Fruit fly (Drosophila melanogaster) whole organism, embryonic: ENCODE results near the gene defl.

Experiments
- Awh ChIP-seq: fragments of 200-800 bp; sonication (Bioruptor generic); IDR thresholded peaks from 2 replicates; pipeline ENCODE4, ENCODE4 v1.3.6; 2022; ENCODE audit warnings: missing biosample characterization, missing genetic modification characterization
- CG10431 ChIP-seq: fragments of 200-800 bp; sonication (Bioruptor generic); optimal IDR thresholded peaks from 3 replicates; lab custom pipeline; 2018; ENCODE audit warnings: missing biosample characterization, mild to moderate bottlenecking, missing genetic modification characterization
- CG10462 ChIP-seq: fragments of 200-800 bp; sonication (Bioruptor generic); optimal IDR thresholded peaks from 2 replicates; lab custom pipeline; 2016; ENCODE audit warnings: missing biosample characterization, missing genetic modification characterization
- CG11504 ChIP-seq: fragments of 200-800 bp; sonication (Bioruptor generic); optimal IDR thresholded peaks from 3 replicates; lab custom pipeline; 2019; ENCODE audit warnings: missing biosample characterization, mild to moderate bottlenecking, missing genetic modification characterization, moderate library complexity
- CG15269 ChIP-seq: fragments of 200-800 bp; sonication (Bioruptor generic); optimal IDR thresholded peaks from 2 replicates; lab custom pipeline; 2018; ENCODE audit warnings: missing biosample characterization, mild to moderate bottlenecking, missing genetic modification characterization, moderate library complexity
- CG15514 ChIP-seq: fragments of 200-800 bp; sonication (Bioruptor generic); optimal IDR thresholded peaks from 3 replicates; lab custom pipeline; 2017; ENCODE audit warnings: missing biosample characterization, missing genetic modification characterization, mild to moderate bottlenecking, moderate library complexity, missing genetic modification reagents
- CG17802 ChIP-seq: fragments of 200-800 bp; sonication (Bioruptor generic); optimal IDR thresholded peaks from 2 replicates; lab custom pipeline; 2018; ENCODE audit warnings: missing biosample characterization, mild to moderate bottlenecking, missing genetic modification characterization, moderate library complexity
- CG18262 ChIP-seq: fragments of 200-800 bp; optimal IDR thresholded peaks from 3 replicates; lab custom pipeline; 2019; ENCODE audit warnings: missing biosample characterization, mild to moderate bottlenecking, missing genetic modification characterization, moderate library complexity
- CG3726 ChIP-seq: fragments of 200-800 bp; sonication (Bioruptor generic); IDR thresholded peaks from 3 replicates; pipeline ENCODE4, ENCODE4 v1.3.6; 2022; ENCODE audit warnings: missing biosample characterization, missing genetic modification characterization
- CG4328 ChIP-seq: fragments of 200-800 bp; sonication (Bioruptor generic); optimal IDR thresholded peaks from 3 replicates; lab custom pipeline; 2017; ENCODE audit warnings: missing biosample characterization, missing genetic modification reagents, missing genetic modification characterization
- CG4707 ChIP-seq: fragments of 200-800 bp; sonication (Bioruptor generic); optimal IDR thresholded peaks from 2 replicates; lab custom pipeline; 2018; ENCODE audit warnings: missing biosample characterization, mild to moderate bottlenecking, missing genetic modification characterization, moderate library complexity
- CG5245 ChIP-seq: fragments of 200-800 bp; sonication (Bioruptor generic); optimal IDR thresholded peaks from 3 replicates; lab custom pipeline; 2016; ENCODE audit warnings: missing biosample characterization, missing genetic modification characterization
- CG6791 ChIP-seq: fragments of 200-800 bp; sonication (Bioruptor generic); IDR thresholded peaks from 3 replicates; pipeline ENCODE4 v1.3.6; 2022; ENCODE audit warnings: missing biosample characterization, missing genetic modification characterization; ENCODE audit not compliant: partially characterized antibody
- CG6813 ChIP-seq: fragments of 200-800 bp; sonication (Bioruptor generic); optimal IDR thresholded peaks from 2 replicates; lab custom pipeline; 2017; ENCODE audit warnings: missing biosample characterization, missing genetic modification characterization, mild to moderate bottlenecking, moderate library complexity, missing genetic modification reagents
- CG7839 ChIP-seq: fragments of 200-800 bp; sonication (Bioruptor generic); optimal IDR thresholded peaks from 3 replicates; lab custom pipeline; 2018; ENCODE audit warnings: missing biosample characterization, mild to moderate bottlenecking, missing genetic modification characterization, moderate library complexity
- CG7987 ChIP-seq: fragments of 200-800 bp; sonication (Bioruptor generic); optimal IDR thresholded peaks from 2 replicates; lab custom pipeline; 2018; ENCODE audit warnings: missing biosample characterization, mild to moderate bottlenecking, missing genetic modification characterization, moderate library complexity
- CG8281 ChIP-seq: fragments of 200-800 bp; sonication (Bioruptor generic); optimal IDR thresholded peaks from 2 replicates; lab custom pipeline; 2018; ENCODE audit warnings: missing biosample characterization, mild to moderate bottlenecking, missing genetic modification characterization, moderate library complexity
- CG8290 ChIP-seq, 3 experiments: fragments of 200-800 bp; sonication (Bioruptor generic); optimal IDR thresholded peaks; 2 replicates each; lab custom pipeline; 2016 to 2019; ENCODE audit warnings: missing biosample characterization in 3 of 3, missing genetic modification characterization in 3 of 3, mild to moderate bottlenecking in 2 of 3, moderate library complexity in 1 of 3
- CG9609 ChIP-seq: fragments of 200-800 bp; sonication (Bioruptor generic); optimal IDR thresholded peaks from 3 replicates; lab custom pipeline; 2016; ENCODE audit warnings: missing biosample characterization, missing genetic modification characterization
- Camta ChIP-seq: fragments of 200-800 bp; sonication (Bioruptor generic); optimal IDR thresholded peaks from 2 replicates; lab custom pipeline; 2016; ENCODE audit warnings: missing biosample characterization, missing genetic modification characterization
- Chrac-16 ChIP-seq: fragments of 200-800 bp; sonication (Bioruptor generic); optimal IDR thresholded peaks from 3 replicates; lab custom pipeline; 2016; ENCODE audit warnings: missing biosample characterization, missing genetic modification characterization
- D19A ChIP-seq: fragments of 200-800 bp; optimal IDR thresholded peaks from 3 replicates; lab custom pipeline; 2019; ENCODE audit warnings: missing biosample characterization, mild to moderate bottlenecking, missing genetic modification characterization, moderate library complexity
- Dip3 ChIP-seq: fragments of 200-800 bp; sonication (Bioruptor generic); optimal IDR thresholded peaks from 3 replicates; lab custom pipeline; 2016; ENCODE audit warnings: missing biosample characterization, missing genetic modification characterization
- Dp ChIP-seq: fragments of 200-800 bp; sonication (Bioruptor generic); optimal IDR thresholded peaks from 2 replicates; lab custom pipeline; 2018; ENCODE audit warnings: missing biosample characterization, mild to moderate bottlenecking, missing genetic modification characterization, moderate library complexity
- Drgx ChIP-seq: fragments of 200-800 bp; sonication (Bioruptor generic); IDR thresholded peaks from 2 replicates; pipeline ENCODE4 v1.3.6; 2022; ENCODE audit warnings: missing biosample characterization, missing genetic modification characterization
- HmgD ChIP-seq: fragments of 200-800 bp; sonication (Bioruptor generic); optimal IDR thresholded peaks from 3 replicates; lab custom pipeline; 2016; ENCODE audit warnings: missing biosample characterization, missing genetic modification characterization
- Hsf ChIP-seq: fragments of 200-800 bp; sonication (Bioruptor generic); optimal IDR thresholded peaks from 3 replicates; lab custom pipeline; 2016; ENCODE audit warnings: missing biosample characterization, missing genetic modification characterization
- Six4 ChIP-seq: fragments of 200-800 bp; sonication (Bioruptor generic); optimal IDR thresholded peaks from 2 replicates; lab custom pipeline; 2016; ENCODE audit warnings: missing biosample characterization, missing genetic modification characterization
- Taf1 ChIP-seq: fragments of 200-800 bp; sonication (Bioruptor generic); IDR thresholded peaks from 2 replicates; pipeline ENCODE4 v1.3.6; 2022; ENCODE audit warnings: missing biosample characterization, missing genetic modification characterization
- Tbp ChIP-seq: fragments of >200 bp; optimal IDR thresholded peaks from 2 replicates; lab custom pipeline; 2018; ENCODE audit warnings: missing biosample characterization, missing genetic modification characterization
- ash1 ChIP-seq: fragments of 200-800 bp; sonication (Bioruptor generic); optimal IDR thresholded peaks from 2 replicates; lab custom pipeline; 2018; ENCODE audit warnings: missing biosample characterization, mild to moderate bottlenecking, missing genetic modification characterization
- bcd ChIP-seq: fragments of 200-800 bp; sonication (Bioruptor generic); optimal IDR thresholded peaks from 2 replicates; lab custom pipeline; 2017; ENCODE audit warnings: missing biosample characterization, mild to moderate bottlenecking, missing genetic modification characterization
- cwo ChIP-seq: fragments of 200-800 bp; sonication (Bioruptor generic); optimal IDR thresholded peaks from 3 replicates; lab custom pipeline; 2017; ENCODE audit warnings: missing biosample characterization, missing genetic modification characterization, mild to moderate bottlenecking, moderate library complexity, missing genetic modification reagents
- fu2 ChIP-seq: fragments of 200-800 bp; sonication (Bioruptor generic); optimal IDR thresholded peaks from 2 replicates; lab custom pipeline; 2016; ENCODE audit warnings: missing biosample characterization, missing genetic modification characterization
- lbe ChIP-seq: fragments of 200-800 bp; sonication (Bioruptor generic); optimal IDR thresholded peaks from 2 replicates; lab custom pipeline; 2016; ENCODE audit warnings: missing biosample characterization, mild to moderate bottlenecking, missing genetic modification characterization
- maf-S ChIP-seq: fragments of 200-800 bp; sonication (Bioruptor generic); optimal IDR thresholded peaks from 2 replicates; lab custom pipeline; 2016; ENCODE audit warnings: missing biosample characterization, missing genetic modification characterization
- mam ChIP-seq: fragments of 200-800 bp; sonication (Bioruptor generic); optimal IDR thresholded peaks from 3 replicates; lab custom pipeline; 2016; ENCODE audit warnings: missing biosample characterization, missing genetic modification characterization
- mirr ChIP-seq: fragments of 200-800 bp; sonication (Bioruptor generic); optimal IDR thresholded peaks from 3 replicates; lab custom pipeline; 2018; ENCODE audit warnings: missing biosample characterization, mild to moderate bottlenecking, missing genetic modification characterization
- mld ChIP-seq: fragments of 200-800 bp; sonication (Bioruptor generic); IDR thresholded peaks from 3 replicates; pipeline ENCODE4 v1.3.6; 2022; ENCODE audit warnings: missing biosample characterization, missing genetic modification characterization; ENCODE audit not compliant: partially characterized antibody
- nom ChIP-seq: fragments of 200-800 bp; sonication (Bioruptor generic); optimal IDR thresholded peaks from 2 replicates; lab custom pipeline; 2017; ENCODE audit warnings: missing biosample characterization, missing genetic modification characterization, mild to moderate bottlenecking, moderate library complexity, missing genetic modification reagents
- odd ChIP-seq: fragments of 200-800 bp; sonication (Bioruptor generic); optimal IDR thresholded peaks from 2 replicates; lab custom pipeline; 2017; ENCODE audit warnings: missing biosample characterization, mild to moderate bottlenecking, missing genetic modification characterization
- otp ChIP-seq: fragments of 200-800 bp; sonication (Bioruptor generic); IDR thresholded peaks from 3 replicates; pipeline ENCODE4, ENCODE4 v1.3.6; 2022; ENCODE audit warnings: missing biosample characterization, missing genetic modification characterization
- pita ChIP-seq: fragments of 200-800 bp; sonication (Bioruptor generic); optimal IDR thresholded peaks from 2 replicates; lab custom pipeline; 2017; ENCODE audit warnings: missing biosample characterization, mild to moderate bottlenecking, missing genetic modification characterization
- pros ChIP-seq: fragments of 200-800 bp; sonication (Bioruptor generic); optimal IDR thresholded peaks from 3 replicates; lab custom pipeline; 2019; ENCODE audit warnings: missing biosample characterization, mild to moderate bottlenecking, missing genetic modification characterization, moderate library complexity
- sim ChIP-seq: fragments of 200-800 bp; sonication (Bioruptor generic); IDR thresholded peaks from 2 replicates; pipeline ENCODE4 v1.3.6; 2022; ENCODE audit warnings: missing biosample characterization, missing genetic modification characterization
- unc-4 ChIP-seq: fragments of 200-800 bp; sonication (Bioruptor generic); IDR thresholded peaks from 2 replicates; pipeline ENCODE4 v1.3.6; 2022; ENCODE audit warnings: missing biosample characterization, missing genetic modification characterization; ENCODE audit not compliant: partially characterized antibody
- unpg ChIP-seq: fragments of 200-800 bp; sonication (Bioruptor generic); optimal IDR thresholded peaks from 3 replicates; lab custom pipeline; 2018; ENCODE audit warnings: missing biosample characterization, mild to moderate bottlenecking, missing genetic modification characterization, moderate library complexity

defl gene

DNA sequence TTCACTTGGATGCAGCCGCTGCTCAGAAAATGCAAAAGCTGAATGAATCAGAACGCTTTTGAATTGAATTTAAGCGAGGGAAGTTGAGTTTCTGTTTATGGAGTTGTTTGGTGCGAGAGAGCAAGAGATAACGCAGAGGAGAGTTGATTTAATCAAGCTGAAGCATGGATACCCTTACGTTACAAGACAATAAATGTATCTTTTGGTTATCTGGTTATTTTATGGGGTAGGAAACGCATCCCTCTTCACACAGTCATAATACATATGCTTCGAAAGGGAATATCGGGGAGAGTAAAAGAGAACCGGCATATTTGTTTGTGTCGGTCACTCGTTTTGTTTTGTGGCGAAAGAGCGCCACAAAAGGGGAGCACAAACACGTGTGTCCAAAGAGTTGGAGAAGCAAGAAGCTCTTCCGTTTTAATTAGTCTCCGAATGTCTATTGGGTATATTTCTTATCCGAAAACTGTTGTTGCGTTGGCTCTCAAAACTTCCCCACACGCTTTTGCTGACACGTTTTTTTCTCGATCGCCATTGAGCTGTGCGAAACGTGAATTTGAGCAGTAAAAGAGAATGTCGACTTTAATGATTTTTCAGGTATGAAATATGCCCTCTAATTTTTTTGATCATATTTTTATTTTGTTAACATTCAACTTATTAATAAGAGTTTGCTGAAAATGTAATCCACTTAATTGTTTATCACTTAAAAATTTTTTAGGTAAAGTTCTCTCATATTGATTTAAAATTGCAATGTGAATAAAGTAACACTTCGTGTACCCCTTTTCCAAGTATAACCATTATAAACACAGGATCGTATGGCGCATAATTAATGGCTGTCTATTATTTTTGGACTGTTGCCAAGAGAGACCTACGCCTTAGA lies 26.3 kb upstream of the defl start, which contains the start of gene Prps (continued):
- TF ChIP-seq CG18262 (peak; percentile 71), maf-S (GFP tag; lab: Kevin White, UChicago) (peak; percentile 63), Camta (GFP tag; lab: Kevin White, UChicago) (peak; percentile 65), CG15269 (tag; lab: Kevin White, UChicago) (peak; percentile 77), Awh (GFP tag; lab: Robert Waterston, UW) (peak; percentile 82), lbe (GFP tag; lab: Kevin White, UChicago) (peak; percentile 85), Drgx (peak; percentile 78), CG7839 (peak; percentile 76), CG9609 (GFP tag; lab: Kevin White, UChicago) (peak; percentile 72), pita (GFP tag; lab: Kevin White, UChicago) (no peak), cwo (GFP tag; lab: Kevin White, UChicago) (peak; percentile 99), CG4707 (GFP tag; lab: Kevin White, UChicago) (no peak), sim (GFP tag; lab: Robert Waterston, UW) (peak; percentile 67; the same call in 1 of the 2 replicates), unpg (GFP tag; lab: Kevin White, UChicago) (peak; percentile 80), CG6813 (peak; percentile 69), Tbp (no peak), bcd (peak; percentile 68), D19A (tag; lab: Kevin White, UChicago) (peak; percentile 100), Dip3 (peak; percentile 34), Dp (no peak), mam (GFP tag; lab: Kevin White, UChicago) (peak; percentile 88), CG5245 (peak; percentile 56), CG8290 (GFP tag; optimal IDR thresholded peaks at IDR 0.05; lab: Kevin White, UChicago) (peak; percentile 37), CG8290 (tag; optimal IDR thresholded peaks at IDR 0.05; lab: Kevin White, UChicago) (peak; percentile 36 to 94), CG6791 (no peak), CG7987 (GFP tag; lab: Kevin White, UChicago) (peak; percentile 67), otp (GFP tag; lab: Robert Waterston, UW) (peak; percentile 72; the same call in 2 of the 3 replicates), CG4328 (GFP tag; lab: Kevin White, UChicago) (peak; percentile 51), CG15514 (GFP tag; lab: Kevin White, UChicago) (peak; percentile 74), CG17802 (tag; lab: Kevin White, UChicago) (peak; percentile 36), unc-4 (GFP tag; lab: Robert Waterston, UW) (peak; percentile 33; the same call in 1 of the 2 replicates), CG8281 (tag; lab: Kevin White, UChicago) (peak; percentile 14), CG3726 (0 out of 3 replicates have a peak, but pooled peaks have one; percentile 52), nom (GFP tag; lab: Kevin White, UChicago) (peak; percentile 90), Hsf (GFP tag; lab: Kevin White, UChicago) (peak; percentile 59), HmgD (GFP tag; lab: Kevin White, UChicago) (no peak), pros (peak; percentile 61), ash1 (GFP tag; lab: Kevin White, UChicago) (peak; percentile 16), CG10462 (GFP tag; lab: Kevin White, UChicago) (no peak), CG10431 (GFP tag; lab: Kevin White, UChicago) (no peak), Six4 (peak; percentile 59), odd (GFP tag; lab: Kevin White, UChicago) (peak; percentile 65), CG11504 (peak; percentile 78), mld (GFP tag; lab: Robert Waterston, UW) (no peak), Chrac-16 (GFP tag; lab: Kevin White, UChicago) (peak; percentile 63), mirr (GFP tag; lab: Kevin White, UChicago) (peak; percentile 83), fu2 (GFP tag; lab: Kevin White, UChicago) (peak; percentile 63), Taf1 (GFP tag; lab: Robert Waterston, UW) (peak; percentile 81)
